Worm (Caenorhabditis elegans): Measurements from ENCODE around the gene mig-6.

- TF ChIP-seq blmp-1 (tag; optimal IDR thresholded peaks at IDR 0.05) (no peak), nhr-12 (tag; optimal IDR thresholded peaks at IDR 0.05) (no peak), snpc-4 (tag; optimal IDR thresholded peaks at IDR 0.05) (no peak), unc-62 (GFP tag; optimal IDR thresholded peaks at IDR 0.05) (no peak), sem-2 (GFP tag; optimal IDR thresholded peaks at IDR 0.05) (no peak)
Measured at ce11 chrV:7864663-7865062, 37.6 kb downstream of the mig-6 start, which contains the start of gene C37C3.11.

All from whole organism, mixed stage, embryonic.